Worm (Caenorhabditis elegans): ENCODE results near the gene F42E8.1.

DNA sequence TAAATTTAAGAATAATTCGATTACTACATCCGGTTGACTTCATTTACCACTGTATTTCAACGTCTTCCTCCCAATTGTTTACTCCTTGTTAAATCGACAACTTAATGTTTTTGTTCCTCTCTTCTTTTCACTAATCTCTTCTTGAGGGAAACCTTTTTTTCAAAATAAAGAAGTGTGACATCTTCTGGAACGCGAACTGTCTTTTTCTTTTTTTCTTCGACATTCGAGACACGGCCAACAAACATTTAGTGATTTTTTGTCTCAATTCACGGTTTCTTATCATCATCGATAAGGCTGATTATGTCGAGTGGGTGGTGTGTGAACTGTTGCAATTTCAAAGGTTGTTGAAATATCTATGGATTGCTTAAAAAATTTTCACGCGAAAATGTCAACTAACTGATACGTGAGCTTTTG lies 23.3 kb downstream of the F42E8.1 start:
- TF ChIP-seq elt-1 (tag; optimal IDR thresholded peaks at IDR 0.05) = no peak
- no peak for TF ChIP-seq zag-1 (tag; optimal IDR thresholded peaks at IDR 0.05)
